Fruit fly (Drosophila melanogaster): Measurements from ENCODE around the gene Gr61a.

dm6 chr3L:823597-823996, 17.7 kb upstream of the Gr61a start:
- no peak for TF ChIP-seq CTCF (optimal IDR thresholded peaks at IDR 0.05)
- no peak for TF ChIP-seq CG8478 (optimal IDR thresholded peaks at IDR 0.05)

Measured in S2 (cell line).